Worm (Caenorhabditis elegans): ENCODE measurements around the gene C17A2.7.

- no peak for TF ChIP-seq jun-1 (tag; optimal IDR thresholded peaks at IDR 0.05)
- no peak for TF ChIP-seq Y116A8C.19 (tag; optimal IDR thresholded peaks at IDR 0.05; ENCODE audit: borderline replicate concordance)
- no peak for TF ChIP-seq lsy-2 (tag; optimal IDR thresholded peaks at IDR 0.05)
- no peak for TF ChIP-seq nhr-237 (tag; optimal IDR thresholded peaks at IDR 0.05)
- no peak for TF ChIP-seq unc-62 (GFP tag; optimal IDR thresholded peaks at IDR 0.05)
- TF ChIP-seq dpl-1 (GFP tag; optimal IDR thresholded peaks at IDR 0.05) = no peak
- no peak for TF ChIP-seq nhr-11 (tag; optimal IDR thresholded peaks at IDR 0.05)
- no peak for TF ChIP-seq unc-86 (tag; optimal IDR thresholded peaks at IDR 0.05)
- TF ChIP-seq nhr-28 (tag; optimal IDR thresholded peaks at IDR 0.05) = no peak
- TF ChIP-seq nhr-76 (tag; optimal IDR thresholded peaks at IDR 0.05) = no peak
- TF ChIP-seq mdl-1 (tag; optimal IDR thresholded peaks at IDR 0.05) = no peak
Observed at ce11 chrII:3827801-3828200, 15.4 kb downstream of the C17A2.7 start, which contains the start of gene F54D10.8.

Data from whole organism, L1 larva.